Fruit fly (Drosophila melanogaster): Measurements from ENCODE around the gene bbx.

Gene bbx

dm6 chrX:21319202-21319772 is 43.5 kb upstream of the bbx start, which contains the start of the genes SLIRP1 and anox (continued):
- no peak; the same call in 2 of the 3 replicates for TF ChIP-seq so (GFP tag; IDR thresholded peaks at IDR 0.05)
- peak; percentile 71 for TF ChIP-seq CG32772 (GFP tag; IDR thresholded peaks at IDR 0.05)
- TF ChIP-seq Neu2 (GFP tag; optimal IDR thresholded peaks at IDR 0.05; ENCODE audit: borderline replicate concordance) = no peak
- TF ChIP-seq CG14667 (GFP tag; IDR thresholded peaks at IDR 0.05) = peak; percentile 60
- peak; percentile 28 for TF ChIP-seq CG10565 (GFP tag; optimal IDR thresholded peaks at IDR 0.05)
- peak; percentile 59 for TF ChIP-seq sqz (GFP tag; optimal IDR thresholded peaks at IDR 0.05)
- peak; percentile 62 for TF ChIP-seq slp2 (GFP tag; optimal IDR thresholded peaks at IDR 0.05)
- TF ChIP-seq Usf (GFP tag; optimal IDR thresholded peaks at IDR 0.05) = peak; percentile 81
- peak; percentile 29; the same call in 1 of the 2 replicates for TF ChIP-seq ro (GFP tag; IDR thresholded peaks at IDR 0.05)
- TF ChIP-seq pros (GFP tag; optimal IDR thresholded peaks at IDR 0.05) = peak; percentile 18
- peak; percentile 77 for TF ChIP-seq dm (GFP tag; optimal IDR thresholded peaks at IDR 0.05)
- TF ChIP-seq CG4328 (GFP tag; optimal IDR thresholded peaks at IDR 0.05) = peak; percentile 60
- TF ChIP-seq Hey (tag; optimal IDR thresholded peaks at IDR 0.05) = no peak
- no peak for TF ChIP-seq h (optimal IDR thresholded peaks at IDR 0.05)
- TF ChIP-seq Hr3 (GFP tag; optimal IDR thresholded peaks at IDR 0.05) = peak; percentile 89
- no peak for TF ChIP-seq Sin3A (optimal IDR thresholded peaks at IDR 0.05)
- peak; percentile 31; the same call in 1 of the 2 replicates for TF ChIP-seq MBD-R2 (GFP tag; IDR thresholded peaks at IDR 0.05)
- TF ChIP-seq zen (tag; optimal IDR thresholded peaks at IDR 0.05) = peak; percentile 80
- TF ChIP-seq chm (GFP tag; IDR thresholded peaks at IDR 0.05) = no peak
- peak; percentile 46 for TF ChIP-seq CG31365 (tag; optimal IDR thresholded peaks at IDR 0.05)
- TF ChIP-seq CG11247 (GFP tag; IDR thresholded peaks at IDR 0.05) = peak; percentile 73
- peak; percentile 84 for TF ChIP-seq slbo (GFP tag; IDR thresholded peaks at IDR 0.05)
- TF ChIP-seq Pdp1 (GFP tag; optimal IDR thresholded peaks at IDR 0.05) = peak; percentile 82 to 97
- peak; percentile 87 for TF ChIP-seq trem (tag; optimal IDR thresholded peaks at IDR 0.05)
- no peak for TF ChIP-seq Optix (GFP tag; IDR thresholded peaks at IDR 0.05)
- peak; percentile 90 for TF ChIP-seq Hmr (GFP tag; optimal IDR thresholded peaks at IDR 0.05)
- TF ChIP-seq CG18764 (GFP tag; optimal IDR thresholded peaks at IDR 0.05) = peak; percentile 77
- TF ChIP-seq CG1233 (GFP tag; optimal IDR thresholded peaks at IDR 0.05) = peak; percentile 87
- peak; percentile 62 for TF ChIP-seq Ada2b (GFP tag; IDR thresholded peaks at IDR 0.05)
- no peak for TF ChIP-seq nerfin-2 (GFP tag; IDR thresholded peaks at IDR 0.05; ENCODE audit: partially characterized antibody)
- TF ChIP-seq CG6254 (GFP tag; optimal IDR thresholded peaks at IDR 0.05) = peak; percentile 58
- peak; percentile 76 for TF ChIP-seq CG12236 (GFP tag; optimal IDR thresholded peaks at IDR 0.05)
- TF ChIP-seq Ptx1 (GFP tag; IDR thresholded peaks at IDR 0.05) = peak; percentile 88
- TF ChIP-seq sug (tag; optimal IDR thresholded peaks at IDR 0.05) = peak; percentile 83
- peak; percentile 80 for TF ChIP-seq Dbx (GFP tag; IDR thresholded peaks at IDR 0.05)
- peak; percentile 88 for TF ChIP-seq Xbp1 (GFP tag; optimal IDR thresholded peaks at IDR 0.05)
- TF ChIP-seq Jarid2 (GFP tag; optimal IDR thresholded peaks at IDR 0.05) = peak; percentile 44
- TF ChIP-seq pnt (GFP tag; optimal IDR thresholded peaks at IDR 0.05) = peak; percentile 60
- no peak for TF ChIP-seq CG2199 (GFP tag; IDR thresholded peaks at IDR 0.05)
- no peak for TF ChIP-seq CG8478 (optimal IDR thresholded peaks at IDR 0.05)
- TF ChIP-seq Mrtf (GFP tag; IDR thresholded peaks at IDR 0.05) = peak; percentile 60; the same call in 1 of the 3 replicates
- peak; percentile 91 for TF ChIP-seq Meics (GFP tag; optimal IDR thresholded peaks at IDR 0.05)
- no peak for TF ChIP-seq sc (optimal IDR thresholded peaks at IDR 0.05)
- TF ChIP-seq sc (GFP tag; optimal IDR thresholded peaks at IDR 0.05) = peak; percentile 72
- TF ChIP-seq tio (GFP tag; optimal IDR thresholded peaks at IDR 0.05) = no peak
- peak; percentile 81 for TF ChIP-seq Bteb2 (GFP tag; optimal IDR thresholded peaks at IDR 0.05)
- TF ChIP-seq CG3065 (GFP tag; optimal IDR thresholded peaks at IDR 0.05) = peak; percentile 73
- TF ChIP-seq zf30C (GFP tag; optimal IDR thresholded peaks at IDR 0.05) = no peak
- no peak for TF ChIP-seq CG16813 (GFP tag; IDR thresholded peaks at IDR 0.05; ENCODE audit: partially characterized antibody)
- peak; percentile 64; the same call in 1 of the 3 replicates for TF ChIP-seq C15 (GFP tag; IDR thresholded peaks at IDR 0.05)
- TF ChIP-seq mam (GFP tag; optimal IDR thresholded peaks at IDR 0.05) = peak; percentile 80
- peak; percentile 61; the same call in 1 of the 2 replicates for TF ChIP-seq CG5953 (GFP tag; IDR thresholded peaks at IDR 0.05)

Measured in whole organism, embryonic.